Fruit fly (Drosophila melanogaster) whole organism, embryonic: ENCODE results near the gene Root.
A peak's percentile ranks its signal among the peaks of the same experiment; 100 is the strongest.

ENCODE experiments used
- Aef1 ChIP-seq: fragments of 200-800 bp; sonication (Bioruptor generic); IDR thresholded peaks from 3 replicates; pipeline ENCODE4 v1.3.6; 2022; ENCODE audit warnings: missing biosample characterization, missing genetic modification characterization
- Bdp1 ChIP-seq: fragments of 200-800 bp; sonication (Bioruptor generic); optimal IDR thresholded peaks from 3 replicates; lab custom pipeline; 2016; ENCODE audit warnings: missing biosample characterization, missing genetic modification characterization
- CG10267 ChIP-seq: fragments of 200-800 bp; sonication (Bioruptor generic); optimal IDR thresholded peaks from 2 replicates; lab custom pipeline; 2018; ENCODE audit warnings: missing biosample characterization, mild to moderate bottlenecking, missing genetic modification characterization, moderate library complexity
- CG10543 ChIP-seq: fragments of 200-800 bp; sonication (Bioruptor generic); optimal IDR thresholded peaks from 3 replicates; lab custom pipeline; 2017; ENCODE audit warnings: missing biosample characterization, mild to moderate bottlenecking, missing genetic modification characterization, moderate library complexity
- CG10654 ChIP-seq: fragments of 200-800 bp; sonication (Bioruptor generic); optimal IDR thresholded peaks from 2 replicates; lab custom pipeline; 2016; ENCODE audit warnings: missing biosample characterization, missing genetic modification characterization
- CG10979 ChIP-seq: fragments of 200-800 bp; sonication (Bioruptor generic); optimal IDR thresholded peaks from 2 replicates; lab custom pipeline; 2018; ENCODE audit warnings: missing biosample characterization, mild to moderate bottlenecking, missing genetic modification characterization, moderate library complexity
- CG12769 ChIP-seq: fragments of 200-800 bp; sonication (Bioruptor generic); optimal IDR thresholded peaks from 2 replicates; lab custom pipeline; 2019; ENCODE audit warnings: missing biosample characterization, mild to moderate bottlenecking, missing genetic modification characterization, moderate library complexity
- CG1602 ChIP-seq: fragments of 200-800 bp; sonication (Bioruptor generic); optimal IDR thresholded peaks from 3 replicates; lab custom pipeline; 2016; ENCODE audit warnings: missing biosample characterization, missing genetic modification characterization
- CG17612 ChIP-seq: fragments of 200-800 bp; sonication (Bioruptor generic); IDR thresholded peaks from 2 replicates; pipeline ENCODE4 v1.3.6; 2022; ENCODE audit warnings: missing biosample characterization, missing genetic modification characterization
- CG2120 ChIP-seq: fragments of 200-800 bp; sonication (Bioruptor generic); optimal IDR thresholded peaks from 3 replicates; lab custom pipeline; 2016; ENCODE audit warnings: missing biosample characterization, missing genetic modification characterization
- CG2875 ChIP-seq: fragments of 200-800 bp; sonication (Bioruptor generic); optimal IDR thresholded peaks from 2 replicates; lab custom pipeline; 2017; ENCODE audit warnings: missing biosample characterization, mild to moderate bottlenecking, missing genetic modification characterization, missing genetic modification reagents
- CG34224 ChIP-seq: fragments of 200-800 bp; sonication (Bioruptor generic); IDR thresholded peaks from 3 replicates; pipeline ENCODE4 v1.3.6; 2022; ENCODE audit warnings: missing biosample characterization, missing genetic modification characterization; ENCODE audit not compliant: partially characterized antibody
- CG4854 ChIP-seq: fragments of 200-800 bp; sonication (Bioruptor generic); optimal IDR thresholded peaks from 2 replicates; lab custom pipeline; 2016; ENCODE audit warnings: missing biosample characterization, missing genetic modification characterization, inconsistent platforms
- CG7745 ChIP-seq: fragments of 200-800 bp; sonication (Bioruptor generic); optimal IDR thresholded peaks from 2 replicates; lab custom pipeline; 2018; ENCODE audit warnings: missing biosample characterization, mild to moderate bottlenecking, missing genetic modification characterization, moderate library complexity
- CG7839 ChIP-seq: fragments of 200-800 bp; sonication (Bioruptor generic); optimal IDR thresholded peaks from 3 replicates; lab custom pipeline; 2018; ENCODE audit warnings: missing biosample characterization, mild to moderate bottlenecking, missing genetic modification characterization, moderate library complexity
- CG7987 ChIP-seq: fragments of 200-800 bp; sonication (Bioruptor generic); optimal IDR thresholded peaks from 2 replicates; lab custom pipeline; 2018; ENCODE audit warnings: missing biosample characterization, mild to moderate bottlenecking, missing genetic modification characterization, moderate library complexity
- CG9437 ChIP-seq: fragments of 200-800 bp; sonication (Bioruptor generic); optimal IDR thresholded peaks from 2 replicates; lab custom pipeline; 2018; ENCODE audit warnings: missing biosample characterization, mild to moderate bottlenecking, missing genetic modification characterization
- CoRest ChIP-seq: fragments of 200-800 bp; sonication (Bioruptor generic); optimal IDR thresholded peaks from 3 replicates; lab custom pipeline; 2018; ENCODE audit warnings: missing biosample characterization, mild to moderate bottlenecking, missing genetic modification characterization, moderate library complexity
- Dek ChIP-seq: fragments of 200-800 bp; sonication (Bioruptor generic); optimal IDR thresholded peaks from 3 replicates; lab custom pipeline; 2019; ENCODE audit warnings: missing biosample characterization, mild to moderate bottlenecking, missing genetic modification characterization, moderate library complexity
- HLHmδ ChIP-seq: fragments of 200-800 bp; sonication (Bioruptor generic); optimal IDR thresholded peaks from 2 replicates; lab custom pipeline; 2018; ENCODE audit warnings: missing biosample characterization, mild to moderate bottlenecking, missing genetic modification characterization, moderate library complexity
- Hmr ChIP-seq: fragments of 200-800 bp; sonication (Bioruptor generic); optimal IDR thresholded peaks from 3 replicates; lab custom pipeline; 2017; ENCODE audit warnings: mild to moderate bottlenecking, missing biosample characterization, missing genetic modification reagents, missing genetic modification characterization
- Meics ChIP-seq: fragments of 200-800 bp; sonication (Bioruptor generic); optimal IDR thresholded peaks from 2 replicates; lab custom pipeline; 2017; ENCODE audit warnings: missing biosample characterization, mild to moderate bottlenecking, missing genetic modification characterization
- Mes4 ChIP-seq: fragments of 200-800 bp; sonication (Bioruptor generic); optimal IDR thresholded peaks from 2 replicates; lab custom pipeline; 2016; ENCODE audit warnings: missing biosample characterization, missing genetic modification characterization
- Spps ChIP-seq: fragments of 200-800 bp; sonication (Bioruptor generic); optimal IDR thresholded peaks from 2 replicates; lab custom pipeline; 2018; ENCODE audit warnings: missing biosample characterization, mild to moderate bottlenecking, missing genetic modification characterization
- Usf ChIP-seq: fragments of 200-800 bp; sonication (Bioruptor generic); optimal IDR thresholded peaks from 2 replicates; lab custom pipeline; 2017; ENCODE audit warnings: missing genotype, missing biosample characterization, missing genetic modification characterization
- ac ChIP-seq: fragments of 200-800 bp; sonication (Bioruptor generic); optimal IDR thresholded peaks from 3 replicates; lab custom pipeline; 2017; ENCODE audit warnings: missing biosample characterization, mild to moderate bottlenecking, missing genetic modification characterization
- aop ChIP-seq: fragments of 200-800 bp; sonication (Bioruptor generic); IDR thresholded peaks from 2 replicates; pipeline ENCODE4 v1.3.6; 2022; ENCODE audit warnings: missing biosample characterization, missing genetic modification characterization
- bigmax ChIP-seq: fragments of 200-800 bp; sonication (Bioruptor generic); optimal IDR thresholded peaks from 2 replicates; lab custom pipeline; 2018; ENCODE audit warnings: missing biosample characterization, mild to moderate bottlenecking, missing genetic modification characterization
- cad ChIP-seq: fragments of >200 bp; optimal IDR thresholded peaks from 2 replicates; lab custom pipeline; 2017; ENCODE audit warnings: missing biosample characterization, missing genetic modification characterization
- chm ChIP-seq: fragments of 200-800 bp; sonication (Bioruptor generic); IDR thresholded peaks from 2 replicates; pipeline ENCODE4 v1.3.6; 2022; ENCODE audit warnings: missing biosample characterization, missing genetic modification characterization
- eve ChIP-seq, 2 experiments: fragments of >200 bp; optimal IDR thresholded peaks; 2 replicates each; lab custom pipeline; 2017; ENCODE audit warnings: missing biosample characterization in 2 of 2, missing genetic modification characterization in 2 of 2
- fd3F ChIP-seq: fragments of 200-800 bp; sonication (Bioruptor generic); optimal IDR thresholded peaks from 2 replicates; lab custom pipeline; 2018; ENCODE audit warnings: missing biosample characterization, mild to moderate bottlenecking, missing genetic modification characterization, moderate library complexity
- ftz-f1 ChIP-seq: fragments of 200-800 bp; sonication (Bioruptor generic); optimal IDR thresholded peaks from 2 replicates; lab custom pipeline; 2016; ENCODE audit warnings: missing biosample characterization, missing genetic modification characterization
- gcm2 ChIP-seq: fragments of 200-800 bp; sonication (Bioruptor generic); optimal IDR thresholded peaks from 2 replicates; lab custom pipeline; 2016; ENCODE audit warnings: missing biosample characterization, missing genetic modification characterization
- grn ChIP-seq: fragments of 200-800 bp; sonication (Bioruptor generic); optimal IDR thresholded peaks from 3 replicates; lab custom pipeline; 2017; ENCODE audit warnings: missing biosample characterization, missing genetic modification characterization
- h ChIP-seq: fragments of >200 bp; optimal IDR thresholded peaks from 2 replicates; lab custom pipeline; 2017
- hkb ChIP-seq, 2 experiments: fragments of 200-800 bp in 1 of 2; fragments of >200 bp in 1 of 2; sonication (Bioruptor generic) in 1 of 2; IDR thresholded peaks in 1 of 2; optimal IDR thresholded peaks in 1 of 2; 2 replicates each; pipeline versions ENCODE4 v1.3.6 to Lab custom; 2017 to 2022; ENCODE audit warnings: missing biosample characterization in 1 of 2, missing genetic modification characterization in 1 of 2
- lab ChIP-seq: fragments of 200-800 bp; sonication (Bioruptor generic); optimal IDR thresholded peaks from 3 replicates; lab custom pipeline; 2017; ENCODE audit warnings: missing biosample characterization, missing genetic modification characterization, mild to moderate bottlenecking, moderate library complexity, missing genetic modification reagents
- onecut ChIP-seq: fragments of 200-800 bp; sonication (Bioruptor generic); IDR thresholded peaks from 2 replicates; pipeline ENCODE4 v1.3.6; 2022; ENCODE audit warnings: missing biosample characterization, missing genetic modification characterization
- pzg ChIP-seq: fragments of 200-800 bp; sonication (Bioruptor generic); optimal IDR thresholded peaks from 3 replicates; lab custom pipeline; 2018; ENCODE audit warnings: missing biosample characterization, mild to moderate bottlenecking, missing genetic modification characterization, moderate library complexity
- row ChIP-seq: fragments of 200-800 bp; sonication (Bioruptor generic); IDR thresholded peaks from 3 replicates; pipeline ENCODE4 v1.3.6; 2022; ENCODE audit warnings: missing biosample characterization, missing genetic modification characterization
- scrt ChIP-seq: fragments of 200-800 bp; sonication (Bioruptor generic); optimal IDR thresholded peaks from 2 replicates; lab custom pipeline; 2018; ENCODE audit warnings: missing biosample characterization, mild to moderate bottlenecking, missing genetic modification characterization, moderate library complexity
- sens ChIP-seq: fragments of 200-800 bp; sonication (Bioruptor generic); peaks from one replicate; lab custom pipeline; 2016; ENCODE audit warnings: missing biosample characterization, missing genetic modification characterization
- shn ChIP-seq: fragments of 200-800 bp; sonication (Bioruptor generic); optimal IDR thresholded peaks from 3 replicates; lab custom pipeline; 2016; ENCODE audit warnings: missing biosample characterization, missing genetic modification characterization
- so ChIP-seq: fragments of 200-800 bp; sonication (Bioruptor generic); IDR thresholded peaks from 3 replicates; pipeline ENCODE4 v1.3.6; 2022; ENCODE audit warnings: missing biosample characterization, missing genetic modification characterization
- tio ChIP-seq: fragments of 200-800 bp; sonication (Bioruptor generic); optimal IDR thresholded peaks from 2 replicates; lab custom pipeline; 2017; ENCODE audit warnings: missing biosample characterization, missing genetic modification characterization, inconsistent platforms
- usp ChIP-seq: fragments of >200 bp; optimal IDR thresholded peaks from 2 replicates; lab custom pipeline; 2017; ENCODE audit warnings: missing biosample characterization, missing genetic modification characterization
- wdn ChIP-seq: fragments of 200-800 bp; sonication (Bioruptor generic); IDR thresholded peaks from 2 replicates; pipeline ENCODE4 v1.3.6; 2022; ENCODE audit warnings: missing biosample characterization, missing genetic modification characterization

Gene Root

DNA sequence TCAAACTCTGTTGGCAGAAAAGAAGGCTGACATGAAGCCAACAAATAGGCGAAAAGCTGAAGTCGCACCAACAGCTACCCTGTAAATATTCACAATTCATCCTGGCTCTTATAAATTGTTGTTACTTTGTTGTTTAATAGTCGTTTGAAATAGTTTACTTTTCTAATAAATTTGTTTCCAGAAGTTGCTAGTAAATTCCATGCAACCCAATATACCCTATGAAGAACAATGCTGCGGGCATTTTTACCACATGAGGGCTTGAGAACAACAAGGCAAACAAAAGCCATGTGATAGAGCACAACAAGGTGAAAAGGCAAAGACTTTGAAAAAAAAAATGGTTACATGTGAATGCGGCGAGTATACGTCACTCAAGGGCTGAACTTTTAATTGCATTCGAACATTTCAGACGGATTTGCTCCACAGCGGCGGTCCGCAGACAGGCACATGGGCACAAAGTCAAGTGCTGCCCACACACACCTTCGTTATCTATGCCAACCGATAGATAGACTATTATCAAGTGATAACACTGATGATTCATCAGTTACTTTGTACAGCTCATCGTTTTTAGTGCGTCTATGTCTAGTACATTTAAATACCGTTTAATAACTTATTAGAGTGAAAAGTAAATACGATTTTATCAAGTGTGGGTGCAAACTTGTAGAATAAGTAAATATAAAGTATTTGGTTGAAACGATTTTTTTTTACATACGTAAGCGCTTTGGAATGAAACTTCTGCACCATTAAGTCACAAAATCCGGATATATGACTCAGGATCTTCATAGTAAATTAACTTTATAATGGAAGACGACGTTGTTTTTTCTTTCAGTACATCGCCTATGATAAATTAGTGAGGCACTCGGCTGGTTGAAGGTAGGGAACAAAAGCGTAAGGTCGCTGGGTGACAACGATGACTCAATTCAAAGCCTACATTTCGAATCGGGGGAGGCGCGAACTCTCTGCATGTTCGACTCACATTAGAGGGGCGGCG is 13.8 kb upstream of the Root start (continued):
- TF ChIP-seq ac (GFP tag; lab: Kevin White, UChicago) (peak; percentile 16), CG17612 (GFP tag; lab: Robert Waterston, UW) (no peak), chm (peak; percentile 82), CG10654 (peak; percentile 35), grn (GFP tag; lab: Kevin White, UChicago) (peak; percentile 47), CG1602 (GFP tag; lab: Kevin White, UChicago) (peak; percentile 64), CG7987 (GFP tag; lab: Kevin White, UChicago) (no peak), cad (GFP tag; lab: Kevin White, UChicago) (no peak), HLHmδ (GFP tag; lab: Kevin White, UChicago) (no peak), CG9437 (GFP tag; lab: Kevin White, UChicago) (peak; percentile 26), CG2875 (GFP tag; lab: Kevin White, UChicago) (no peak), so (GFP tag; lab: Robert Waterston, UW) (peak; percentile 78), CG12769 (tag; lab: Kevin White, UChicago) (peak; percentile 89), bigmax (GFP tag; lab: Kevin White, UChicago) (no peak), hkb (optimal IDR thresholded peaks at IDR 0.05; lab: Kevin White, UChicago) (no peak), hkb (GFP tag; IDR thresholded peaks at IDR 0.05; lab: Robert Waterston, UW) (peak; percentile 86), pzg (GFP tag; lab: Kevin White, UChicago) (no peak), Mes4 (GFP tag; lab: Kevin White, UChicago) (peak; percentile 50), eve (GFP tag; optimal IDR thresholded peaks at IDR 0.05; lab: Kevin White, UChicago) (peak in 1 of 2 experiments; percentile 56), tio (peak; percentile 80), scrt (GFP tag; lab: Kevin White, UChicago) (peak; percentile 60), CG10267 (peak; percentile 59), usp (no peak), CG2120 (peak; percentile 90), CG10543 (no peak), lab (GFP tag; lab: Kevin White, UChicago) (peak; percentile 86), onecut (GFP tag; lab: Robert Waterston, UW) (peak; percentile 46), CG34224 (GFP tag; lab: Robert Waterston, UW) (no peak), ftz-f1 (GFP tag; lab: Kevin White, UChicago) (no peak), Meics (GFP tag; lab: Kevin White, UChicago) (peak; percentile 80), Aef1 (GFP tag; lab: Robert Waterston, UW) (peak; percentile 85), row (GFP tag; lab: Robert Waterston, UW) (peak; percentile 94), CoRest (tag; lab: Kevin White, UChicago) (peak; percentile 77), Bdp1 (peak; percentile 71), CG10979 (tag; lab: Kevin White, UChicago) (peak; percentile 76), CG7745 (tag; lab: Kevin White, UChicago) (no peak), Dek (tag; lab: Kevin White, UChicago) (peak; percentile 58), Usf (GFP tag; lab: Kevin White, UChicago) (peak; percentile 34), h (lab: Kevin White, UChicago) (no peak), wdn (GFP tag; lab: Robert Waterston, UW) (peak; percentile 45; the same call in 1 of the 2 replicates), CG7839 (tag; lab: Kevin White, UChicago) (peak; percentile 85), CG4854 (GFP tag; lab: Kevin White, UChicago) (peak; percentile 65), shn (GFP tag; lab: Kevin White, UChicago) (peak; percentile 76), gcm2 (peak; percentile 62), fd3F (GFP tag; lab: Kevin White, UChicago) (peak; percentile 76), Hmr (GFP tag; lab: Kevin White, UChicago) (peak; percentile 64), sens (peak; percentile 96), Spps (tag; lab: Kevin White, UChicago) (peak; percentile 19), aop (peak; percentile 57; the same call in 1 of the 2 replicates)
